Fruit fly (Drosophila melanogaster): ENCODE results near the gene CG43232.

Gene CG43232

DNA sequence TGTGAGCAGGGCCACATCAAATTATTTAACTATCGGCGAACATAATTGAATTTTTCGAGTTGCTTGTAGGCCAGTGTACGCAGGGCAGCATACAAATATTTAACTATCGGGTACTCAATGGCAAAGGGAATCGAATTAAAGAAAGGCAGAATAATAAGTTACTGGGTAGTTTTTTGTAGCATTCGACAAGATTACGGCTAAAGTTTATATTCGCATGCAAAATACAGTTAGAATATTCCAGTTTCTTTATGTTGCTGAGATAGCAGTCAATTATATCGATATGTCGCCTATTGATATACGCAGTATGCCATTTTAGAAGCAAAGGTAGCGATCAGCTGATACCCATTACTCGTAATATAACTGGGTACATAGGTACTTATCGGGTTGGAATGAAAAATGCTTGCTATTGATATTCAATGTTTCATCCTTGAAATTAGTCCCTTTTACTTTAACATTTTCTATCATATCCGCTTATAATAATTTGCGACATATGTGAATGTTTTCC, 36.1 kb downstream of the CG43232 start (continued):
- TF ChIP-seq CG4820 (GFP tag; optimal IDR thresholded peaks at IDR 0.05) = peak; percentile 26
- TF ChIP-seq Gsc (GFP tag; IDR thresholded peaks at IDR 0.05) = no peak
- TF ChIP-seq NK7.1 (GFP tag; optimal IDR thresholded peaks at IDR 0.05) = peak; percentile 53
- no peak for TF ChIP-seq Dip2 (GFP tag; IDR thresholded peaks at IDR 0.05)
- TF ChIP-seq Lhr (GFP tag; optimal IDR thresholded peaks at IDR 0.05) = no peak
- TF ChIP-seq Trl (optimal IDR thresholded peaks at IDR 0.05) = no peak
- peak; percentile 29 for TF ChIP-seq Trl (GFP tag; optimal IDR thresholded peaks at IDR 0.05)
- peak; percentile 61 for TF ChIP-seq CG7839 (tag; optimal IDR thresholded peaks at IDR 0.05)
- TF ChIP-seq Myb (GFP tag; optimal IDR thresholded peaks at IDR 0.05) = peak; percentile 23
- TF ChIP-seq CG16813 (GFP tag; IDR thresholded peaks at IDR 0.05; ENCODE audit: partially characterized antibody) = peak; percentile 5
- TF ChIP-seq CG9876 (GFP tag; optimal IDR thresholded peaks at IDR 0.05) = no peak
- no peak; the same call in 1 of the 2 replicates for TF ChIP-seq rib (GFP tag; IDR thresholded peaks at IDR 0.05)
- peak; percentile 30 for TF ChIP-seq CG4854 (GFP tag; optimal IDR thresholded peaks at IDR 0.05)
- no peak for TF ChIP-seq emc (GFP tag; optimal IDR thresholded peaks at IDR 0.05)
- peak; percentile 15 for TF ChIP-seq Nf-YC (tag; optimal IDR thresholded peaks at IDR 0.05)
- TF ChIP-seq Bdp1 (GFP tag; optimal IDR thresholded peaks at IDR 0.05) = no peak
- 0 out of 2 replicates have a peak, but pooled peaks have one; percentile 33 for TF ChIP-seq CG32767 (GFP tag; IDR thresholded peaks at IDR 0.05)
- no peak for TF ChIP-seq CG33557 (GFP tag; optimal IDR thresholded peaks at IDR 0.05)
- no peak for TF ChIP-seq pros (GFP tag; optimal IDR thresholded peaks at IDR 0.05)
- no peak for TF ChIP-seq CG6654 (GFP tag; optimal IDR thresholded peaks at IDR 0.05)
- TF ChIP-seq grn (GFP tag; optimal IDR thresholded peaks at IDR 0.05) = no peak
- TF ChIP-seq Chrac-16 (GFP tag; optimal IDR thresholded peaks at IDR 0.05) = peak; percentile 22
- TF ChIP-seq CG4404 (GFP tag; IDR thresholded peaks at IDR 0.05) = no peak
- TF ChIP-seq caup (GFP tag; optimal IDR thresholded peaks at IDR 0.05; ENCODE audit: severe bottlenecking) = peak; percentile 51
- no peak for TF ChIP-seq jing (GFP tag; optimal IDR thresholded peaks at IDR 0.05)
- peak; percentile 20; the same call in 1 of the 2 replicates for TF ChIP-seq CG32532 (GFP tag; IDR thresholded peaks at IDR 0.05)
- TF ChIP-seq Hmx (GFP tag; optimal IDR thresholded peaks at IDR 0.05) = no peak
- TF ChIP-seq CG14710 (tag; optimal IDR thresholded peaks at IDR 0.05) = no peak
- TF ChIP-seq Hr78 (GFP tag; optimal IDR thresholded peaks at IDR 0.05) = no peak
- no peak for TF ChIP-seq CG3838 (GFP tag; optimal IDR thresholded peaks at IDR 0.05)
- TF ChIP-seq cas (GFP tag; IDR thresholded peaks at IDR 0.05) = no peak
- peak; percentile 35 for TF ChIP-seq CG1792 (GFP tag; optimal IDR thresholded peaks at IDR 0.05)
- no peak for TF ChIP-seq CG12769 (tag; optimal IDR thresholded peaks at IDR 0.05)
- no peak for TF ChIP-seq CG5180 (GFP tag; optimal IDR thresholded peaks at IDR 0.05)
- TF ChIP-seq CG2129 (GFP tag; IDR thresholded peaks at IDR 0.05; ENCODE audit: partially characterized antibody) = peak; percentile 79
- peak; percentile 50 for TF ChIP-seq CG12391 (tag; optimal IDR thresholded peaks at IDR 0.05)
- no peak for TF ChIP-seq Hey (tag; optimal IDR thresholded peaks at IDR 0.05)
- TF ChIP-seq CG5245 (GFP tag; optimal IDR thresholded peaks at IDR 0.05) = peak; percentile 26
- peak; percentile 54 for TF ChIP-seq ERR (GFP tag; optimal IDR thresholded peaks at IDR 0.05)
- TF ChIP-seq MESR4 (GFP tag; optimal IDR thresholded peaks at IDR 0.05) = peak; percentile 93
- peak; percentile 53; the same call in 1 of the 2 replicates for TF ChIP-seq Drgx (GFP tag; IDR thresholded peaks at IDR 0.05)
- TF ChIP-seq cg (GFP tag; optimal IDR thresholded peaks at IDR 0.05) = no peak
- TF ChIP-seq ttk (GFP tag; IDR thresholded peaks at IDR 0.05) = peak; percentile 33; the same call in 1 of the 2 replicates
- peak; percentile 16; the same call in 1 of the 2 replicates for TF ChIP-seq CG32772 (GFP tag; IDR thresholded peaks at IDR 0.05)
- no peak for TF ChIP-seq ham (GFP tag; IDR thresholded peaks at IDR 0.05)
- TF ChIP-seq CG10366 (GFP tag; IDR thresholded peaks at IDR 0.05) = no peak
- TF ChIP-seq fu2 (GFP tag; optimal IDR thresholded peaks at IDR 0.05) = peak; percentile 61
- TF ChIP-seq CG17328 (GFP tag; IDR thresholded peaks at IDR 0.05) = peak; percentile 51
- peak; percentile 66 for TF ChIP-seq her (GFP tag; optimal IDR thresholded peaks at IDR 0.05)
- TF ChIP-seq corto (GFP tag; optimal IDR thresholded peaks at IDR 0.05) = no peak
- peak; percentile 47 for TF ChIP-seq Camta (GFP tag; optimal IDR thresholded peaks at IDR 0.05)
